Worm (Caenorhabditis elegans) whole organism, mixed stage, embryonic: ENCODE results near the gene Y116A8C.468.

Experiments
- bed-3 ChIP-seq: fragments of 200-800 bp; sonication (Bioruptor generic); optimal IDR thresholded peaks from 3 replicates; lab custom pipeline; 2018; ENCODE audit warnings: mild to moderate bottlenecking, missing genetic modification characterization, moderate library complexity, missing compliant biosample characterization
- blmp-1 ChIP-seq: fragments of 150-350 bp; optimal IDR thresholded peaks from 2 replicates; lab custom pipeline; 2014; ENCODE audit warnings: missing biosample characterization, missing genetic modification characterization
- ces-1 ChIP-seq: fragments of 150-350 bp; optimal IDR thresholded peaks from 2 replicates; lab custom pipeline; 2014; ENCODE audit warnings: missing biosample characterization, missing genetic modification reagents, missing genetic modification characterization
- elt-3 ChIP-seq: fragments of 150-350 bp; optimal IDR thresholded peaks from 2 replicates; lab custom pipeline; 2014; ENCODE audit warnings: missing biosample characterization, missing genetic modification characterization
- ham-2 ChIP-seq: fragments of 200-800 bp; sonication (Bioruptor generic); optimal IDR thresholded peaks from 2 replicates; lab custom pipeline; 2018; ENCODE audit warnings: mild to moderate bottlenecking, missing genetic modification characterization, missing compliant biosample characterization
- hlh-1 ChIP-seq: fragments of 150-350 bp; optimal IDR thresholded peaks from 2 replicates; lab custom pipeline; 2014; ENCODE audit warnings: missing biosample characterization, missing genetic modification reagents, missing genetic modification characterization
- lsy-2 ChIP-seq: fragments of 150-350 bp; optimal IDR thresholded peaks from 2 replicates; lab custom pipeline; 2014; ENCODE audit warnings: missing biosample characterization, missing genetic modification characterization
- mep-1 ChIP-seq: fragments of 150-350 bp; optimal IDR thresholded peaks from 2 replicates; lab custom pipeline; 2017; ENCODE audit warnings: missing biosample characterization, missing genetic modification reagents, missing genetic modification characterization, inconsistent platforms
- nhr-12 ChIP-seq: fragments of 150-350 bp; optimal IDR thresholded peaks from 2 replicates; lab custom pipeline; 2014; ENCODE audit warnings: missing biosample characterization, missing genetic modification characterization
- snpc-4 ChIP-seq: fragments of 150-350 bp; optimal IDR thresholded peaks from 2 replicates; lab custom pipeline; 2014; ENCODE audit warnings: missing biosample characterization, missing genetic modification characterization
- unc-39 ChIP-seq: fragments of 150-350 bp; optimal IDR thresholded peaks from 2 replicates; lab custom pipeline; 2014; ENCODE audit warnings: missing biosample characterization, missing genetic modification characterization
- unc-62 ChIP-seq: fragments of 150-350 bp; optimal IDR thresholded peaks from 2 replicates; lab custom pipeline; 2014; ENCODE audit warnings: missing biosample characterization, missing genetic modification reagents, missing genetic modification characterization
- ztf-11 ChIP-seq: fragments of 150-350 bp; optimal IDR thresholded peaks from 2 replicates; lab custom pipeline; 2014; ENCODE audit warnings: missing biosample characterization, missing genetic modification characterization

ce11 chrIV:16925363-16925863, 7.2 kb downstream of the Y116A8C.468 start:
- TF ChIP-seq mep-1 (tag; lab: Kevin White, UChicago), result no peak
- no peak for TF ChIP-seq nhr-12 (tag; lab: Kevin White, UChicago)
- TF ChIP-seq ces-1 (GFP tag; lab: Kevin White, UChicago), result no peak
- TF ChIP-seq ztf-11 (tag; lab: Kevin White, UChicago), result no peak
- TF ChIP-seq elt-3 (tag; lab: Kevin White, UChicago), result no peak
- no peak for TF ChIP-seq snpc-4 (tag; lab: Kevin White, UChicago)
- TF ChIP-seq unc-62 (GFP tag; lab: Kevin White, UChicago), result no peak
- TF ChIP-seq unc-39 (tag; lab: Kevin White, UChicago), result no peak
- TF ChIP-seq ham-2 (GFP tag; lab: Kevin White, UChicago), result no peak
- TF ChIP-seq lsy-2 (tag; lab: Kevin White, UChicago), result no peak
- no peak for TF ChIP-seq hlh-1
- TF ChIP-seq bed-3 (GFP tag; lab: Kevin White, UChicago), result no peak
- no peak for TF ChIP-seq blmp-1 (tag; lab: Kevin White, UChicago)
